Fruit fly (Drosophila melanogaster) whole organism, larva: ENCODE data around the gene Spg7.

Source experiments
- noc ChIP-seq: fragments of 200-800 bp; sonication (Bioruptor generic); optimal IDR thresholded peaks from 3 replicates; lab custom pipeline; 2019; ENCODE audit warnings: missing biosample characterization, mild to moderate bottlenecking, missing genetic modification characterization, moderate library complexity

Spg7 gene

DNA sequence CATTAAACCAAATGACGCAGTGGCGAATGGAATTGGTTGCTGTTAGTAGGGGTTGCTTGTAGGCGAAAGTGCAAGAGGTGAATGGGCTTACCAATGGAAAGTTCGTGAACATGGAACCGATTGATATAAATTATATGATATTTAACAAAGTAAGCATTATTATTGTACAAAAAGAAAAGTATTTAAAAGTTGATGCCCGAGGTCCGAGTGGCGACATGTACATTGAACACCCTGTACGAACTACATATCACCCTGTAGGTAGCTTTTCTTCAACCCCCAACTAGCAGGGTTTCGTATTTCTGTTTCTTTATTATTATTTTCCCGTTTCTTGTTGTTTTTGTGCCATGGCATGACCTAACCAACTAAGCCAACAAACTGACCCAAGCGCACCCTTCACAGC is 40.8 kb downstream of the Spg7 start:
- no peak for TF ChIP-seq noc (tag; lab: Kevin White, UChicago)

DNA sequence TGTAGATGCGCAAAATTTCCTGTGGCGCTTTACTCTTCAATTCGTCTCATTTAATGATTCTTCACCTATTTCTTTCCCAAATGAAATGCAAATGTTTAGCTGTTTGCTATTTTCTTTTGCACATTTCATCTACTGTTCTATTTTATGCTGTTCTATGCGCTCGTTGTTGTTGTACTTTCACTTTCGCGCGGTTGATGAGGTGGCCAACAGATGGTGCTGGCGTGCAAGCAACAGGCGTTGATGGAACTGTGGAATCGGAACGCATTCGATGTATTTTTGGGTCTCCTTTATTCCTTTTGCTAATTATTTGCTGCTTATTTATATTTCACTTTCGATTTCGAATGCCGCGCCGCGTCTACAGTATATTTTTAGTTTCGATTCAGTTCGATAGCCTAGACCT is 42.0 kb downstream of the Spg7 start:
- no peak for TF ChIP-seq noc (tag; lab: Kevin White, UChicago)

DNA sequence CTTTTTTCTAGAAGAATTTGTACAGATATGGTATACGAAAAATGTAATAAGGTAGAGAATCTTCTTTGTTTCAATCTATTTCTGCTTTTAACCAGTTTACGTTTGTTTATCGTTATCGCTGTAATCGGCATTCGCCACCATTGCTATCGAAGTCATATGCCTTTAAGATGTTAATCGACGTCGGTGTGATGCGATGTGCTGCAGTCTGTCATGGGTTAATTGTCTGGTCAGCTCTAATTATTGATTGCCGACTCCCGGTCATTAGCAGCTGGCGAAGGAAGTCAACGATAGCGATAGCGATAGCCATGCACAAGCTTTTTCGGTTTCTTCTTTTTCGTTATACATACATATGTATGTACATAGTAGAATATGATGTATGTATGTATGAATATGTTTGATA is 42.5 kb downstream of the Spg7 start:
- no peak for TF ChIP-seq noc (tag; lab: Kevin White, UChicago)

DNA sequence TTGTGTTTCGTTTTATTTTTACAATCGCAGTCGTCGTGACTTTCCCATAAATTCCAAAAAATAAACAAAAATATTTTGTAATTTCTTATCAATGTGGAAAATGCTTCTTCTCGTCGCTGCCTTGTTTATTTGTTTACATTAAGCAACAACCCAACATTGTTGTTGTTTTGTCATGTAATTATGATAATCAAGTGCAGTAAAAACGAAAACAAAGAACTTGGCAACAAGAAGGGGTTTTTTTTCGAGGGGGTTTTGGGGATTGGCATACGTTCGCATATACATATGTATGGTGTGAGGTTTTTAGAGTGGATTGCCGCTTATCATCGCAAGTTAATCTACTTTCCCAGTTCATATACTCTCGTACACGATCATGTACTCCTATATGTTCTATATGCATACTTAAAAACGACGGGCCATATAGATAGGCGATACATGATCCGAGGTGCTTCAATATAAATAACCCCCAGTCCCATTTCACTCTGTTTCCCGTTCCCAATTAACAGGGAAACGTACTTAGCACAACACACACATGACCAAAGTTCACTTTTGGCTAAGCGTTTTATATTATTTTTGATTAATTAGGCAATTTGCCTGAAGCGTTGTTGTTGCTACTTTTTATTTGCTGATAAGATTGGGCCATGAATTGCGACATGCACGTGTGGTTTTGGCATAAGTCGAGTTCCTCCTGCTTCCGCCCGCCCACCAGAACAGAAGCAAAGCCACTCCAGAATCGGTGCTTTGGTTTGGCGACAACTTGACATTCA is 44.3 kb downstream of the Spg7 start:
- peak; percentile 80 for TF ChIP-seq noc (tag; lab: Kevin White, UChicago)

DNA sequence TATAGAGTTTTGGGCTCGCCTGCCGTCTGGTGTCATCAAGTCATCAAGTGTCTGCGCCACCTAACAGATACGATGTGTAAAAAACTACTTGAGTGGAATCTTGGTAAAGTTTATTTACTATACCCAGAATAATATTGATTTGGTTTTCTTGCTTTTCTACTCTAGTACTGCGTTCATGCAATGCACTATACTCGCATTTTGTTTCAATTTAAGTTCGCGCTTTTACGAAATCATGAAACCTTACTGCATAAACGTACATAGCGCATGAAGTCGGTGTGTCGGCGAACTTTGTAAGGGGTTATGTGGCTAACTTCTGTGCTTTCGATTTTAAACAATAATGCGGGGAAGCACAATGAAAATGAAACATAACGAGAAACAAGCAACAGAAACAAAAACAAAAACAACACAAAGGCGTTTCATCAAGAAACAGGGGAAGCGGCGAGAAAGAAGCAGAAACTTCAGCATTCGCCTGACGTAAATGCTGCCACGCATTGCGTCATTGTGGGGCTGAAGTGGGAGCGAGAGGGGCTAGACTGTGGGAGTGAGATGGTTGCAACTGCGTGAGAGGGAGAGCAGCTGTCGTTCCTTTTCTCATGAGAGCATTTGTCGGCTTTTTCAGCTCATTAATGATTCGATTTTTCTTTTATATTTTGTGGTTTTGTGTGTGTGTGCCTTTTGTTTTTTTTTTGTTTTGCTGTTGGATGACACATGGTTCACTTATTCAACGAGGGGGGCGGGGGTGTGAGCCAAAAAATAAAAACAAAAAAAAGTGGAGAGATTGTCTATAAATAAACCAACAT is 45.7 kb downstream of the Spg7 start:
- no peak for TF ChIP-seq noc (tag; lab: Kevin White, UChicago)

DNA sequence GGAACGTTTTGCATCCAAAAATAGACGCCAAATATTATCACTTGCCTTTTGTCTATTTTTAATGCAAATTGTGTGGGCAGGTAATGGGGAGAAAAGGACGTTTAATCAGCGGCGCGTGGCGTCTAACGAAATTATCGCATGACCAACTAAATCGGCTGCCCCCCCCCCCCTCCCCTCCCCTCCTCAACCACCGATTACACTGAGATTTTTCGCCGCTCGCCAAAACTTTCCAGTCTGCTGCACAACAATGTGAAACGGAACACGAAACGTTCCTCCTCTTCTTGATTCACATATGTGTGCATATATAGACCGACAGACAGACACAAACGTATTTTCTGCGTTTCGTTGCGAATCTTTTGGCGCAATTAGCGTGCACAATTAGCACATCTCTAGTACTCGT is 46.9 kb downstream of the Spg7 start:
- no peak for TF ChIP-seq noc (tag; lab: Kevin White, UChicago)

DNA sequence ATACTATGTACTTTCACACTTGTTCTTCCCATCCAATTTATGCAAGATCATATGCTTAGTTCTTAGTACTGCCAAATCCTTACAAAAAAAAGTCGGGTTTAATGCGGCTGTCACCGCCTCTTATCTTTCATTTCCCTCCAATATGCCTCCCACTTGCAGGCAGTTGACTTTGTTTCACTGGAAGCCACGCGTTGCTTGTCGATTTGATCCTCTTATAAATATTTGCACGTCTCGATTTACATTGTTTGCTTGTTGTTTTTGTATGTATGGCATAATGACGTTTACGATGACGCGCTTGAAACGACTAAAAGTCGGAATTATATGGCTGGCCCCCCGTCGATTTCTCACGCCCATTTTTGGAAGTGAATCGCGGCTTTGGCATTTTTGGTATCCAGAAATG is 49.1 kb downstream of the Spg7 start:
- TF ChIP-seq noc (tag; lab: Kevin White, UChicago), result no peak

DNA sequence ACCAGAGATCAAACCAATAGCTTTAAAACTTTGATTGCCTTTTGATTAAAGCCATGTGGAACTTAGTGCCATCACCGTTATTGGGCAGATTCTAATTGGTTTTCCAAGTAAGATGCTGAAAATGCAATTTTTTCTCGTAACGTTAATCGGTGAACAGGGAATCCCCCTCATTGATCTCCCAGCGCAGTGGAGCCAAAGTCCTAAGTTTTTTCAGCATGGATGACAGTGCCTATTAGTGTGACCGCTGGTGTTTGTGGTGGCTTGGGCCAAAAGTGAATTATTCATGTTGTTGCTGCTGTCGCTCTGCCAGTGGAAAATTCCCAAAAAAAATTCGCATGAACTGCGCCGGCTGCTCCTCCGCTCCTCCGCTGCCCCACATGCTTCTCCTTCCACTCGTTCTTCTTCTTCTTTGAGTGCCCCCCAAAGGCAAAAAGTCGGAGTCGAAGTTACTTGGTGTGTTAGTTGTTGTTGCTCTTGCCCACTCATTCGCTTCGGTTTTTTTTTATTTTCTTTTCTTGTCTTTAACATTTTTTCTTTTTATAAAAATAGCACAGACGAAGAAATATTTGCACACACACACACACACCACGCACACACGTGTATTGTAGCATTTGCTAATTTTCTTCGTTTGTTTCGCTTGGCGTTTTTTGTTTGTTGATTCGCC is 49.9 kb downstream of the Spg7 start:
- no peak for TF ChIP-seq noc (tag; lab: Kevin White, UChicago)

DNA sequence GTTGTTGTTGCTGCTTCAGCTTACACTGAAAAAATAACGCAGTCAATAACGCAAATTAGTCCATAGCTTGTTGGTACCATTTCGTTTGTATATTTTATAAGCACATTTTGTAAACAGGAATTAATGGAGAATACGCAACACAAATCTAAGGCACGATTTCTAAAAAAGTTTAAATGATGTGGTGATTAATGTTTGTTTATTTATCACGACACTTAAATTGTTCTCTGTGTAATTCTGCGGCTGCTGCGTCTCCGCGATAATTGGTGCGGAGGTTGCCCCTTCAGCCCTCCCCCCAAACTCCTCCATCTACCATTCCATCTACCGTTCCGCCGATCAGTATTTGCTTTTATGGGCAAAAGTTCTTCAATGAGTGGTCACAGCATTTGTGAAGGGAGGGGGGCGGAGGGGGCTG is 50.5 kb downstream of the Spg7 start:
- peak; percentile 71 for TF ChIP-seq noc (tag; lab: Kevin White, UChicago)

DNA sequence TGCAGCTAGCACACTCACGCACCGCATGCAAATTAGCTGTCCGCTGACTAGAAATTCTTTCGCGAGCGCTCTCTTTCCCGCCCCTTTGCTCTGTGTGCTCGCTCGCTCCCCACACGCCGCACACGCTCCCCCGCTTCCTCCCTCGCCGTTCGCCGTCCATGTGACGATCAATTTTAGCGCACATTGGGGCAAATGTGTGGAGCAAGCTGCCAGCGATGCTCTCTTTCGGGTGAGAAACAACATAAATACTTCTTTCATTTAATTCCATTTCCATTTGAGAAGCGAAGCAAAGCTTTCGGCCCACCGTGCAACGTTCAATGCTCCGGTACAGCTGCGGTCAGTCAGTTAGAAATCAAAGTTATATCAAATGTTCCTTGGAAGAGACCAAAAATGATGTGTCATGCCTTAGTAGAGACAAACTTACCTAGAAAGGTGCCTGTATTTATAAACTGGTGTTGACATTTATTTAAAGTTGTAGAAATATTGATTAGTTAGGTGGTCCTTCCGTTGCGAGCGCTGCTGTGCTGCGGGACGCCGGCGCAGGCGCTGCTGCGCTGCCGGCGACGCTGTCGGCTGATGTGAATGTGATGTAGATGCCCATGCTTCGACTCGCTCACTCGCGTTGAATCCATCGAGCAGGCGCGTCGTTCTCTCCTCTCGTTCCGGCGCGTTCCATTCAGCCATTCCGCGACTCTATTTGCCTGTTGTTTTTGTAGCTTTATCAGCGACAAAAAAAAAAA is 51.8 kb downstream of the Spg7 start:
- peak; percentile 98 for TF ChIP-seq noc (tag; lab: Kevin White, UChicago)

DNA sequence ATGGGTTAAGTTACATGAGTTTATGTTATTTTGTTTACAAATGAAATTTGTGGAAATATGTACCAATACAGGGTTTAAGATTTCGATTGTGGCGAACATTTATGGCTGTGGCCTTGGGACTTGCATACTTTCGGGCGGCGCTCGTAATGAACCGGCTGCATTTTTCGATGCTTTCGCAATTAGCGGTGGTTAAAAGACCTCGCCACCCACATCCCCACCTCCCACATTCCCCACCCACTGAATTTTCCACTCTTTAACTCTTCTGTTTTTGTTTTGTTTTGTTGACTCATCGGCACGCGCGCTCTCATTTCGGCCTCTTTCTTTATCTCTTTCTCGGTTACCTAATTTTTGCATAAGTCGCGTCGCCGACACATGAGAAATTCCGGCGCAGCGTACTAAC is 52.4 kb downstream of the Spg7 start:
- TF ChIP-seq noc (tag; lab: Kevin White, UChicago), result no peak
